2 fruit fly cellular contexts compared by ENCODE assay signal in genomic region chrX:18358352-18358931, dm6.
TF ChIP-seq lines count a peak whose summit lies in the region.

Gene CG6106, plus strand, starts transcription at chrX:18358881.

- TF ChIP-seq CTCF in whole organism, embryonic (GFP tag; optimal IDR thresholded peaks at IDR 0.05; lab: Kevin White, UChicago), result no peak

TF ChIP-seq in whole organism, embryonic, 481 proteins besides CTCF, POLR2A, EP300 and RAD21 (continues in another document):
- no peak for TF ChIP-seq CG11247 (GFP tag; IDR thresholded peaks at IDR 0.05; lab: Robert Waterston, UW)
- TF ChIP-seq CG15479 (GFP tag; optimal IDR thresholded peaks at IDR 0.05; lab: Kevin White, UChicago), result no peak
- 0 out of 3 replicates have a peak, but pooled peaks have one; percentile 24 for TF ChIP-seq sr (GFP tag; IDR thresholded peaks at IDR 0.05; lab: Robert Waterston, UW)
- peak; percentile 20 for TF ChIP-seq CG30403 (GFP tag; optimal IDR thresholded peaks at IDR 0.05; lab: Kevin White, UChicago)
- TF ChIP-seq cato (GFP tag; optimal IDR thresholded peaks at IDR 0.05; lab: Kevin White, UChicago; ENCODE audit: borderline replicate concordance), result no peak
- TF ChIP-seq ap (GFP tag; IDR thresholded peaks at IDR 0.05; lab: Robert Waterston, UW), result no peak
- TF ChIP-seq CG4282 (GFP tag; optimal IDR thresholded peaks at IDR 0.05; lab: Kevin White, UChicago), result no peak
- no peak for TF ChIP-seq Side (GFP tag; optimal IDR thresholded peaks at IDR 0.05; lab: Kevin White, UChicago)
- no peak for TF ChIP-seq Chrac-16 (GFP tag; optimal IDR thresholded peaks at IDR 0.05; lab: Kevin White, UChicago)
- TF ChIP-seq CG15269 (tag; optimal IDR thresholded peaks at IDR 0.05; lab: Kevin White, UChicago), result peak; percentile 9
- TF ChIP-seq CG32772 (GFP tag; IDR thresholded peaks at IDR 0.05; lab: Robert Waterston, UW), result no peak
- 0 out of 2 replicates have a peak, but pooled peaks have one; percentile 18 for TF ChIP-seq CG32532 (GFP tag; IDR thresholded peaks at IDR 0.05; lab: Robert Waterston, UW)
- TF ChIP-seq Ravus (GFP tag; IDR thresholded peaks at IDR 0.05; lab: Robert Waterston, UW), result no peak
- TF ChIP-seq trh (GFP tag; optimal IDR thresholded peaks at IDR 0.05; lab: Kevin White, UChicago), result no peak
- TF ChIP-seq slbo (GFP tag; IDR thresholded peaks at IDR 0.05; lab: Robert Waterston, UW), result peak; percentile 10; the same call in 1 of the 2 replicates
- TF ChIP-seq CG12391 (tag; optimal IDR thresholded peaks at IDR 0.05; lab: Kevin White, UChicago), result no peak
- TF ChIP-seq CG1832 (GFP tag; optimal IDR thresholded peaks at IDR 0.05; lab: Kevin White, UChicago), result no peak
- TF ChIP-seq CG9932 (GFP tag; IDR thresholded peaks at IDR 0.05; lab: Robert Waterston, UW), result peak; percentile 37; the same call in 1 of the 2 replicates
- TF ChIP-seq CG13775 (GFP tag; optimal IDR thresholded peaks at IDR 0.05; lab: Kevin White, UChicago), result no peak
- TF ChIP-seq Ptx1 (GFP tag; IDR thresholded peaks at IDR 0.05; lab: Robert Waterston, UW), result peak; percentile 52; the same call in 1 of the 2 replicates
- no peak for TF ChIP-seq aop (GFP tag; IDR thresholded peaks at IDR 0.05; lab: Robert Waterston, UW)
- TF ChIP-seq wdn (GFP tag; IDR thresholded peaks at IDR 0.05; lab: Robert Waterston, UW), result no peak
- TF ChIP-seq CG3163 (GFP tag; optimal IDR thresholded peaks at IDR 0.05; lab: Kevin White, UChicago), result no peak
- no peak for TF ChIP-seq BtbVII (GFP tag; optimal IDR thresholded peaks at IDR 0.05; lab: Kevin White, UChicago)
- peak; percentile 34; the same call in 1 of the 2 replicates for TF ChIP-seq HLH3B (GFP tag; IDR thresholded peaks at IDR 0.05; lab: Robert Waterston, UW)
- 0 out of 4 replicates have a peak, but pooled peaks have one; percentile 3 for TF ChIP-seq Gug (GFP tag; IDR thresholded peaks at IDR 0.05; lab: Robert Waterston, UW)
- peak in 1 of 2 experiments; percentile 17 for TF ChIP-seq Pdp1 (GFP tag; optimal IDR thresholded peaks at IDR 0.05; lab: Kevin White, UChicago)
- peak; percentile 90 for TF ChIP-seq Ets65A (GFP tag; lab: Kevin White, UChicago)
- no peak for TF ChIP-seq ewg (GFP tag; optimal IDR thresholded peaks at IDR 0.05; lab: Kevin White, UChicago)
- TF ChIP-seq Med (GFP tag; lab: Kevin White, UChicago), result peak; percentile 44
- TF ChIP-seq CG18262 (tag; optimal IDR thresholded peaks at IDR 0.05; lab: Kevin White, UChicago), result peak; percentile 25
- TF ChIP-seq CG2120 (GFP tag; optimal IDR thresholded peaks at IDR 0.05; lab: Kevin White, UChicago), result no peak
- no peak for TF ChIP-seq Doc3 (GFP tag; IDR thresholded peaks at IDR 0.05; lab: Robert Waterston, UW; ENCODE audit: partially characterized antibody)
- peak; percentile 21 for TF ChIP-seq CG4820 (GFP tag; optimal IDR thresholded peaks at IDR 0.05; lab: Kevin White, UChicago)
- peak; percentile 14 for TF ChIP-seq bcd (GFP tag; optimal IDR thresholded peaks at IDR 0.05; lab: Kevin White, UChicago)
- no peak for TF ChIP-seq CG3995 (GFP tag; optimal IDR thresholded peaks at IDR 0.05; lab: Kevin White, UChicago)
- TF ChIP-seq CG13424 (tag; optimal IDR thresholded peaks at IDR 0.05; lab: Kevin White, UChicago), result peak; percentile 39
- TF ChIP-seq Sox100B (GFP tag; optimal IDR thresholded peaks at IDR 0.05; lab: Kevin White, UChicago), result peak; percentile 22
- TF ChIP-seq CG11504 (tag; optimal IDR thresholded peaks at IDR 0.05; lab: Kevin White, UChicago), result peak; percentile 41
- no peak for TF ChIP-seq Elba2 (GFP tag; optimal IDR thresholded peaks at IDR 0.05; lab: Kevin White, UChicago)
- TF ChIP-seq eve (GFP tag; optimal IDR thresholded peaks at IDR 0.05; lab: Kevin White, UChicago), result peak in 1 of 2 experiments; percentile 57
- TF ChIP-seq CG17385 (GFP tag; optimal IDR thresholded peaks at IDR 0.05; lab: Kevin White, UChicago), result peak; percentile 8
- no peak for TF ChIP-seq HLH54F (GFP tag; optimal IDR thresholded peaks at IDR 0.05; lab: Kevin White, UChicago)
- peak in 1 of 2 experiments; percentile 32 for TF ChIP-seq Hr51 (GFP tag; optimal IDR thresholded peaks at IDR 0.05; lab: Kevin White, UChicago)
- TF ChIP-seq dmrt99B (tag; optimal IDR thresholded peaks at IDR 0.05; lab: Kevin White, UChicago), result peak; percentile 54

TF ChIP-seq in whole organism, prepupa, 60 proteins besides CTCF, POLR2A, EP300 and RAD21:
- TF ChIP-seq CG32006 (GFP tag; optimal IDR thresholded peaks at IDR 0.05; lab: Kevin White, UChicago) (no peak), eg (GFP tag; IDR thresholded peaks at IDR 0.05; lab: Robert Waterston, UW) (0 out of 3 replicates have a peak, but pooled peaks have one; percentile 11)

Comparison
In these comparisons a context has a peak if more than half of its experiments do, and no peak if none do; other contexts are left out.
1. Of the 7 proteins assayed by ChIP-seq in both whole organism, embryonic and whole organism, prepupa: peak only in whole organism, embryonic: Blimp-1, Gug and Sox102F; only in whole organism, prepupa: none; in both: none; in neither: 4.